Fruit fly (Drosophila melanogaster): ENCODE measurements around the gene Exd2.

The Exd2 gene

dm6 chr3R:11435537-11436234 lies at the start of gene Exd2, which contains the start of gene CG5281:
Gene Exd2, minus strand, starts transcription at chr3R:11435703.
Gene CG5281, plus strand, starts transcription at chr3R:11435850.
- TF ChIP-seq dmrt93B (GFP tag; optimal IDR thresholded peaks at IDR 0.05) (no peak), CG9705 (GFP tag; optimal IDR thresholded peaks at IDR 0.05) (peak; percentile 60), Mio (GFP tag; optimal IDR thresholded peaks at IDR 0.05) (no peak), jim (GFP tag; optimal IDR thresholded peaks at IDR 0.05) (no peak), br (GFP tag; optimal IDR thresholded peaks at IDR 0.05) (no peak), usp (GFP tag; optimal IDR thresholded peaks at IDR 0.05) (no peak), psq (GFP tag; optimal IDR thresholded peaks at IDR 0.05) (peak; percentile 17), tai (GFP tag; optimal IDR thresholded peaks at IDR 0.05) (no peak), GATAd (GFP tag; optimal IDR thresholded peaks at IDR 0.05) (no peak), h (GFP tag; optimal IDR thresholded peaks at IDR 0.05) (peak; percentile 38), rgr (GFP tag; optimal IDR thresholded peaks at IDR 0.05) (no peak), Dfd (GFP tag; optimal IDR thresholded peaks at IDR 0.05) (no peak), sv (GFP tag; optimal IDR thresholded peaks at IDR 0.05) (peak; percentile 11), lola (GFP tag; optimal IDR thresholded peaks at IDR 0.05) (no peak), ey (GFP tag; optimal IDR thresholded peaks at IDR 0.05) (peak; percentile 59), fru (GFP tag; optimal IDR thresholded peaks at IDR 0.05) (no peak), Rel (GFP tag; optimal IDR thresholded peaks at IDR 0.05) (no peak), Rel (tag; optimal IDR thresholded peaks at IDR 0.05) (peak; percentile 92), Sp1 (GFP tag; optimal IDR thresholded peaks at IDR 0.05) (peak; percentile 13), dsf (GFP tag; optimal IDR thresholded peaks at IDR 0.05; ENCODE audit: borderline replicate concordance) (no peak), Myc (optimal IDR thresholded peaks at IDR 0.05) (peak; percentile 19), N (GFP tag; optimal IDR thresholded peaks at IDR 0.05) (no peak), CrebA (GFP tag; optimal IDR thresholded peaks at IDR 0.05; ENCODE audit: borderline replicate concordance) (no peak), Dif (GFP tag; optimal IDR thresholded peaks at IDR 0.05; ENCODE audit: partially characterized antibody) (no peak), woc (GFP tag; optimal IDR thresholded peaks at IDR 0.05) (no peak), HLH106 (tag; optimal IDR thresholded peaks at IDR 0.05) (peak; percentile 31), Abd-B (GFP tag; optimal IDR thresholded peaks at IDR 0.05) (no peak), Hnf4 (GFP tag; optimal IDR thresholded peaks at IDR 0.05) (no peak), pan (optimal IDR thresholded peaks at IDR 0.05) (no peak), Hr78 (GFP tag; optimal IDR thresholded peaks at IDR 0.05) (no peak), Hr83 (GFP tag; optimal IDR thresholded peaks at IDR 0.05; ENCODE audit: poor library complexity, severe bottlenecking) (no peak), Jra (GFP tag; optimal IDR thresholded peaks at IDR 0.05) (no peak), dl (GFP tag; optimal IDR thresholded peaks at IDR 0.05; ENCODE audit: insufficient read depth in 1 of 2, partially characterized antibody in 2 of 2) (no peak), CG32264 (GFP tag; optimal IDR thresholded peaks at IDR 0.05) (peak; percentile 7), OdsH (GFP tag; optimal IDR thresholded peaks at IDR 0.05) (no peak), foxo (GFP tag; optimal IDR thresholded peaks at IDR 0.05) (peak in 1 of 2 experiments; percentile 47), brk (GFP tag; optimal IDR thresholded peaks at IDR 0.05) (no peak), Vsx2 (GFP tag; optimal IDR thresholded peaks at IDR 0.05; ENCODE audit: partially characterized antibody) (no peak), sage (GFP tag; optimal IDR thresholded peaks at IDR 0.05) (no peak)

- TF ChIP-seq Hnf4 (GFP tag; optimal IDR thresholded peaks at IDR 0.05) (no peak), rgr (GFP tag; optimal IDR thresholded peaks at IDR 0.05) (no peak), sv (GFP tag; optimal IDR thresholded peaks at IDR 0.05) (no peak), pan (optimal IDR thresholded peaks at IDR 0.05) (no peak), CrebA (GFP tag; optimal IDR thresholded peaks at IDR 0.05; ENCODE audit: borderline replicate concordance) (no peak), CG9705 (GFP tag; optimal IDR thresholded peaks at IDR 0.05) (no peak), lola (GFP tag; optimal IDR thresholded peaks at IDR 0.05) (no peak), Hr83 (GFP tag; optimal IDR thresholded peaks at IDR 0.05; ENCODE audit: poor library complexity, severe bottlenecking) (no peak), Hr78 (GFP tag; optimal IDR thresholded peaks at IDR 0.05) (no peak), Mio (GFP tag; optimal IDR thresholded peaks at IDR 0.05) (no peak), brk (GFP tag; optimal IDR thresholded peaks at IDR 0.05) (no peak), Sp1 (GFP tag; optimal IDR thresholded peaks at IDR 0.05) (no peak), Myc (optimal IDR thresholded peaks at IDR 0.05) (no peak), h (GFP tag; optimal IDR thresholded peaks at IDR 0.05) (no peak), woc (GFP tag; optimal IDR thresholded peaks at IDR 0.05) (no peak), Vsx2 (GFP tag; optimal IDR thresholded peaks at IDR 0.05; ENCODE audit: partially characterized antibody) (no peak), CG32264 (GFP tag; optimal IDR thresholded peaks at IDR 0.05) (no peak), Dif (GFP tag; optimal IDR thresholded peaks at IDR 0.05; ENCODE audit: partially characterized antibody) (no peak)
These were observed 47.9 kb upstream of the Exd2 start for dm6 chr3R:11483328-11483868.
